Worm (Caenorhabditis elegans): ENCODE data around the gene T06A10.106.

ce11 chrIV:16854790-16855189 lies 14.0 kb downstream of the T06A10.106 start, which contains the start of gene map-2:
- TF ChIP-seq flt-1 (GFP tag; IDR thresholded peaks at IDR 0.05) (no peak), T22C8.4 (GFP tag; IDR thresholded peaks at IDR 0.05) (no peak)

Measured in whole organism, midembryonic.